Worm (Caenorhabditis elegans) whole organism, young adult: Measurements from ENCODE around the gene C04E6.13.

ENCODE experiments used
- aptf-2 ChIP-seq: fragments of 200-800 bp; sonication (Bioruptor generic); conservative IDR thresholded peaks from 2 replicates; pipeline ENCODE4 v1.3.6; 2022; ENCODE audit warnings: missing genetic modification reagents, missing genetic modification characterization, missing compliant biosample characterization
- hsf-1 ChIP-seq: fragments of 200-800 bp; sonication (Bioruptor generic); IDR thresholded peaks from 2 replicates; pipeline ENCODE4 v1.3.6; 2022; ENCODE audit warnings: missing genetic modification reagents, missing genetic modification characterization, missing compliant biosample characterization
- mxl-1 ChIP-seq: sonication (generic microtip); optimal IDR thresholded peaks from 2 replicates; lab custom pipeline; 2016; ENCODE audit warnings: missing genetic modification characterization, missing compliant biosample characterization
- pha-4 ChIP-seq: fragments of 150-350 bp; sonication (generic microtip); optimal IDR thresholded peaks from 2 replicates; lab custom pipeline; 2014; ENCODE audit warnings: missing biosample characterization, missing genetic modification reagents, missing genetic modification characterization
- tlf-1 ChIP-seq: fragments of 200-800 bp; sonication (Bioruptor generic); optimal IDR thresholded peaks from 2 replicates; lab custom pipeline; 2018; ENCODE audit warnings: mild to moderate bottlenecking, missing genetic modification characterization, missing compliant biosample characterization
- unc-130 ChIP-seq: sonication (generic microtip); optimal IDR thresholded peaks from 2 replicates; lab custom pipeline; 2016; ENCODE audit warnings: missing genetic modification reagents, missing genetic modification characterization, missing compliant biosample characterization

- TF ChIP-seq hsf-1 (GFP tag; lab: Robert Waterston, UW) (no peak), mxl-1 (tag; lab: Kevin White, UChicago) (no peak), pha-4 (tag; lab: Kevin White, UChicago) (no peak), aptf-2 (GFP tag; lab: Robert Waterston, UW) (no peak), unc-130 (GFP tag; lab: Kevin White, UChicago) (no peak), tlf-1 (GFP tag; lab: Kevin White, UChicago) (no peak)
These were observed 28.8 kb upstream of the C04E6.13 start, which contains the start of gene C04E6.8 for ce11 chrV:5883735-5884134.
